Worm (Caenorhabditis elegans): ENCODE data around the gene R12B2.8.

ce11 chrIII:5810012-5810411, 13.7 kb upstream of the R12B2.8 start:
- TF ChIP-seq snpc-4 (tag; optimal IDR thresholded peaks at IDR 0.05): no peak
- TF ChIP-seq elt-3 (tag; optimal IDR thresholded peaks at IDR 0.05): no peak

Measured in whole organism, L3 larva.